Worm (Caenorhabditis elegans) whole organism, L1 larva: Measurements from ENCODE around the gene K07H8.12.

ENCODE experiments used
- C04F5.9 ChIP-seq: sonication (generic microtip); optimal IDR thresholded peaks from 2 replicates; lab custom pipeline; 2016; ENCODE audit warnings: missing genetic modification characterization, missing compliant biosample characterization
- Y116A8C.19 ChIP-seq: sonication (generic microtip); optimal IDR thresholded peaks from 2 replicates; lab custom pipeline; 2016; ENCODE audit warnings: missing compliant biosample characterization, missing genetic modification characterization, borderline replicate concordance
- ama-1 ChIP-seq: fragments of 150-350 bp; optimal IDR thresholded peaks from 2 replicates; lab custom pipeline; 2014
- ceh-82 ChIP-seq, 3 experiments: fragments of 150-350 bp in 1 of 3; sonication (generic microtip) in 2 of 3; optimal IDR thresholded peaks; 2 replicates each; lab custom pipeline; 2014 to 2017; ENCODE audit warnings: missing biosample characterization in 3 of 3, missing genetic modification characterization in 3 of 3
- ceh-90 ChIP-seq: sonication (generic microtip); optimal IDR thresholded peaks from 2 replicates; lab custom pipeline; 2016; ENCODE audit warnings: missing genetic modification characterization, missing compliant biosample characterization
- ces-1 ChIP-seq: fragments of 150-350 bp; optimal IDR thresholded peaks from 2 replicates; lab custom pipeline; 2014; ENCODE audit warnings: missing biosample characterization, missing genetic modification reagents, missing genetic modification characterization
- dpl-1 ChIP-seq, 3 experiments: fragments of 150-350 bp in 2 of 3; sonication (generic microtip) in 1 of 3; optimal IDR thresholded peaks; 2 replicates each; lab custom pipeline; 2014 to 2017; ENCODE audit warnings: missing biosample characterization in 3 of 3, missing genetic modification characterization in 3 of 3, missing genetic modification reagents in 3 of 3
- dsc-1 ChIP-seq: sonication (generic microtip); optimal IDR thresholded peaks from 2 replicates; lab custom pipeline; 2016; ENCODE audit warnings: mild to moderate bottlenecking, missing genetic modification characterization, missing compliant biosample characterization
- efl-1 ChIP-seq, 4 experiments: fragments of 150-350 bp; optimal IDR thresholded peaks in 3 of 4; peaks in 1 of 4; 1 replicate in 1 of 4; 2 replicates in 3 of 4; lab custom pipeline; 2014; ENCODE audit warnings: missing biosample characterization in 2 of 4, missing genetic modification characterization in 2 of 4, missing genetic modification reagents in 2 of 4
- egl-27 ChIP-seq, 2 experiments: fragments of 150-350 bp in 1 of 2; sonication (generic microtip); optimal IDR thresholded peaks; 3 replicates each; lab custom pipeline; 2017 to 2018; ENCODE audit warnings: missing biosample characterization in 2 of 2, missing genetic modification characterization in 2 of 2, missing genetic modification reagents in 2 of 2
- elt-2 ChIP-seq: sonication (generic microtip); optimal IDR thresholded peaks from 2 replicates; lab custom pipeline; 2016; ENCODE audit warnings: missing genetic modification characterization, mild to moderate bottlenecking, inconsistent platforms, missing compliant biosample characterization, missing genetic modification reagents
- elt-3 ChIP-seq, 6 experiments: fragments of 150-350 bp in 1 of 6; sonication (generic microtip); optimal IDR thresholded peaks; 2 replicates each; lab custom pipeline; 2017 to 2018; ENCODE audit warnings: missing biosample characterization in 6 of 6, missing genetic modification characterization in 6 of 6, inconsistent platforms in 1 of 6
- ets-5 ChIP-seq: fragments of 200-800 bp; sonication (Bioruptor generic); IDR thresholded peaks from 2 replicates; pipeline ENCODE4 v1.3.6; 2022; ENCODE audit warnings: missing genetic modification characterization, missing compliant biosample characterization
- fkh-10 ChIP-seq: sonication (generic microtip); optimal IDR thresholded peaks from 2 replicates; lab custom pipeline; 2017; ENCODE audit warnings: missing biosample characterization, missing genetic modification reagents, missing genetic modification characterization
- fkh-4 ChIP-seq: sonication (generic microtip); optimal IDR thresholded peaks from 2 replicates; lab custom pipeline; 2016; ENCODE audit warnings: missing compliant biosample characterization, missing genetic modification characterization, borderline replicate concordance
- fkh-8 ChIP-seq: sonication (generic microtip); optimal IDR thresholded peaks from 2 replicates; lab custom pipeline; 2016; ENCODE audit warnings: mild to moderate bottlenecking, missing genetic modification characterization, missing compliant biosample characterization
- fos-1 ChIP-seq: fragments of 150-350 bp; optimal IDR thresholded peaks from 2 replicates; lab custom pipeline; 2014; ENCODE audit warnings: missing biosample characterization, missing genetic modification characterization
- hlh-17 ChIP-seq: fragments of 200-800 bp; sonication (Bioruptor generic); optimal IDR thresholded peaks from 2 replicates; lab custom pipeline; 2018; ENCODE audit warnings: missing genetic modification characterization, mild to moderate bottlenecking, missing compliant biosample characterization, moderate library complexity, borderline replicate concordance
- isw-1 ChIP-seq: fragments of 200-800 bp; sonication (Bioruptor generic); IDR thresholded peaks from 2 replicates; pipeline ENCODE4 v1.3.6; 2022; ENCODE audit warnings: missing genetic modification characterization, missing compliant biosample characterization
- lin-13 ChIP-seq: fragments of 150-350 bp; optimal IDR thresholded peaks from 2 replicates; lab custom pipeline; 2014; ENCODE audit warnings: missing biosample characterization, missing genetic modification reagents, missing genetic modification characterization
- lin-35 ChIP-seq, 2 experiments: fragments of 150-350 bp; optimal IDR thresholded peaks; 2 replicates each; lab custom pipeline; 2014; ENCODE audit warnings: missing biosample characterization in 2 of 2, missing genetic modification characterization in 2 of 2, missing genetic modification reagents in 2 of 2
- lin-39 ChIP-seq: fragments of 150-350 bp; optimal IDR thresholded peaks from 2 replicates; lab custom pipeline; 2014; ENCODE audit warnings: missing biosample characterization, missing genetic modification reagents, missing genetic modification characterization
- mab-9 ChIP-seq: fragments of 200-800 bp; sonication (Bioruptor generic); IDR thresholded peaks from 2 replicates; pipeline ENCODE4 v1.3.6; 2022; ENCODE audit warnings: missing genetic modification reagents, missing genetic modification characterization, missing compliant biosample characterization
- mdl-1 ChIP-seq, 2 experiments: fragments of 150-350 bp; optimal IDR thresholded peaks; 2 replicates each; lab custom pipeline; 2014 to 2017; ENCODE audit warnings: missing biosample characterization in 2 of 2, missing genetic modification characterization in 2 of 2, inconsistent platforms in 1 of 2
- nhr-11 ChIP-seq: fragments of 150-350 bp; optimal IDR thresholded peaks from 2 replicates; lab custom pipeline; 2014; ENCODE audit warnings: missing biosample characterization, missing genetic modification characterization
- nhr-12 ChIP-seq: sonication (generic microtip); optimal IDR thresholded peaks from 2 replicates; lab custom pipeline; 2017; ENCODE audit warnings: missing biosample characterization, missing genetic modification characterization
- nhr-77 ChIP-seq: fragments of 150-350 bp; optimal IDR thresholded peaks from 2 replicates; lab custom pipeline; 2014; ENCODE audit warnings: missing biosample characterization, missing genetic modification characterization
- nhr-85 ChIP-seq: sonication (generic microtip); peaks from one replicate; lab custom pipeline; 2016; ENCODE audit warnings: missing genetic modification characterization, inconsistent platforms, missing compliant biosample characterization
- pag-3 ChIP-seq: sonication (generic microtip); optimal IDR thresholded peaks from 2 replicates; lab custom pipeline; 2017; ENCODE audit warnings: missing genetic modification characterization, mild to moderate bottlenecking, missing compliant biosample characterization, antibody characterized with exemption, borderline replicate concordance; ENCODE audit not compliant: insufficient read depth
- pax-3 ChIP-seq: fragments of 200-800 bp; sonication (Bioruptor generic); optimal IDR thresholded peaks from 2 replicates; lab custom pipeline; 2018; ENCODE audit warnings: mild to moderate bottlenecking, missing genetic modification characterization, moderate library complexity, missing compliant biosample characterization
- sox-4 ChIP-seq: sonication (generic microtip); optimal IDR thresholded peaks from 2 replicates; lab custom pipeline; 2016; ENCODE audit warnings: missing genetic modification characterization, missing compliant biosample characterization
- sptf-1 ChIP-seq: fragments of 150-350 bp; optimal IDR thresholded peaks from 2 replicates; lab custom pipeline; 2014; ENCODE audit warnings: missing biosample characterization, missing genetic modification characterization
- swsn-7 ChIP-seq: sonication (generic microtip); optimal IDR thresholded peaks from 2 replicates; lab custom pipeline; 2016; ENCODE audit warnings: missing genetic modification characterization, missing compliant biosample characterization
- tbx-2 ChIP-seq: sonication (generic microtip); optimal IDR thresholded peaks from 2 replicates; lab custom pipeline; 2016; ENCODE audit warnings: missing genetic modification characterization, missing compliant biosample characterization
- tlp-1 ChIP-seq: fragments of 150-350 bp; optimal IDR thresholded peaks from 2 replicates; lab custom pipeline; 2014; ENCODE audit warnings: missing biosample characterization, missing genetic modification characterization
- unc-98 ChIP-seq: fragments of 200-800 bp; sonication (Bioruptor generic); IDR thresholded peaks from 2 replicates; pipeline ENCODE4 v1.3.6; 2022; ENCODE audit warnings: missing genetic modification characterization, missing compliant biosample characterization
- zip-4 ChIP-seq: fragments of 200-800 bp; sonication (Bioruptor generic); optimal IDR thresholded peaks from 2 replicates; lab custom pipeline; 2018; ENCODE audit warnings: mild to moderate bottlenecking, missing genetic modification characterization, moderate library complexity, missing compliant biosample characterization

The K07H8.12 gene

ce11 chrIV:8260848-8261638, 15.5 kb downstream of the K07H8.12 start, which contains the start of gene vit-6:
TSS of gene vit-6 (plus strand) at chrIV:8261157.
- no peak for TF ChIP-seq Y116A8C.19 (tag; lab: Kevin White, UChicago)
- TF ChIP-seq dsc-1, result no peak
- TF ChIP-seq fos-1, result no peak
- no peak for TF ChIP-seq nhr-77 (tag; lab: Kevin White, UChicago)
- no peak for TF ChIP-seq efl-1 (optimal IDR thresholded peaks at IDR 0.05; lab: Kevin White, UChicago)
- no peak for TF ChIP-seq efl-1 (GFP tag; optimal IDR thresholded peaks at IDR 0.05 in 1 of 2; lab: Kevin White, UChicago)
- no peak for TF ChIP-seq tlp-1 (tag; lab: Kevin White, UChicago)
- TF ChIP-seq dpl-1 (GFP tag; optimal IDR thresholded peaks at IDR 0.05; lab: Kevin White, UChicago), result no peak
- no peak for TF ChIP-seq tbx-2 (tag; lab: Kevin White, UChicago)
- no peak for TF ChIP-seq elt-3 (tag; optimal IDR thresholded peaks at IDR 0.05; lab: Kevin White, UChicago)
- no peak for TF ChIP-seq fkh-4 (tag; lab: Kevin White, UChicago)
- no peak for TF ChIP-seq ces-1 (GFP tag; lab: Kevin White, UChicago)

- TF ChIP-seq ceh-82 (tag; optimal IDR thresholded peaks at IDR 0.05; lab: Kevin White, UChicago) (no peak), ceh-90 (no peak), mdl-1 (tag; optimal IDR thresholded peaks at IDR 0.05; lab: Kevin White, UChicago) (no peak), isw-1 (GFP tag; lab: Robert Waterston, UW) (no peak), C04F5.9 (tag; lab: Kevin White, UChicago) (no peak), fkh-8 (no peak), pag-3 (tag; lab: Kevin White, UChicago) (no peak), egl-27 (tag; optimal IDR thresholded peaks at IDR 0.05; lab: Kevin White, UChicago) (no peak), lin-13 (GFP tag; lab: Kevin White, UChicago) (no peak), mab-9 (GFP tag; lab: Robert Waterston, UW) (no peak), lin-39 (tag; lab: Kevin White, UChicago) (no peak), ama-1 (lab: Kevin White, UChicago) (no peak), nhr-11 (tag; lab: Kevin White, UChicago) (no peak)
Observed at ce11 chrIV:8259904-8260303, 16.6 kb downstream of the K07H8.12 start, which contains the start of gene K07H8.7. TSS of gene K07H8.7 (minus strand) at chrIV:8260004.

- TF ChIP-seq zip-4 (GFP tag; lab: Kevin White, UChicago) (no peak), elt-2 (tag; lab: Kevin White, UChicago) (peak; percentile 33), swsn-7 (no peak)
- TF ChIP-seq, all 84 proteins: peak for 1
Observed at ce11 chrIV:8255221-8255620, 21.3 kb downstream of the K07H8.12 start.

ce11 chrIV:8254193-8254592, 22.3 kb downstream of the K07H8.12 start:
- TF ChIP-seq sox-4 (tag; lab: Kevin White, UChicago), result no peak
- no peak for TF ChIP-seq isw-1 (GFP tag; lab: Robert Waterston, UW)
- no peak for TF ChIP-seq tbx-2 (tag; lab: Kevin White, UChicago)
- TF ChIP-seq nhr-85 (tag; lab: Kevin White, UChicago), result no peak
- no peak for TF ChIP-seq mdl-1 (tag; optimal IDR thresholded peaks at IDR 0.05; lab: Kevin White, UChicago)
- TF ChIP-seq pag-3 (tag; lab: Kevin White, UChicago), result no peak
- TF ChIP-seq ets-5 (GFP tag; lab: Robert Waterston, UW), result no peak
- no peak for TF ChIP-seq lin-39 (tag; lab: Kevin White, UChicago)
- no peak for TF ChIP-seq ceh-90
- no peak for TF ChIP-seq pax-3 (tag; lab: Kevin White, UChicago)
- no peak for TF ChIP-seq fkh-8
- TF ChIP-seq hlh-17 (GFP tag; lab: Kevin White, UChicago), result no peak
- TF ChIP-seq sptf-1 (tag; lab: Kevin White, UChicago), result no peak
- no peak for TF ChIP-seq nhr-12
- no peak for TF ChIP-seq unc-98 (GFP tag; lab: Robert Waterston, UW)
- no peak for TF ChIP-seq lin-35 (GFP tag; optimal IDR thresholded peaks at IDR 0.05; lab: Kevin White, UChicago)
- no peak for TF ChIP-seq lin-13 (GFP tag; lab: Kevin White, UChicago)
- no peak for TF ChIP-seq tlp-1 (tag; lab: Kevin White, UChicago)
- no peak for TF ChIP-seq efl-1 (optimal IDR thresholded peaks at IDR 0.05; lab: Kevin White, UChicago)
- no peak for TF ChIP-seq efl-1 (GFP tag; optimal IDR thresholded peaks at IDR 0.05 in 1 of 2; lab: Kevin White, UChicago)
- no peak for TF ChIP-seq fkh-10
